Fruit fly (Drosophila melanogaster): ENCODE measurements around the gene Top1.

The Top1 gene

DNA sequence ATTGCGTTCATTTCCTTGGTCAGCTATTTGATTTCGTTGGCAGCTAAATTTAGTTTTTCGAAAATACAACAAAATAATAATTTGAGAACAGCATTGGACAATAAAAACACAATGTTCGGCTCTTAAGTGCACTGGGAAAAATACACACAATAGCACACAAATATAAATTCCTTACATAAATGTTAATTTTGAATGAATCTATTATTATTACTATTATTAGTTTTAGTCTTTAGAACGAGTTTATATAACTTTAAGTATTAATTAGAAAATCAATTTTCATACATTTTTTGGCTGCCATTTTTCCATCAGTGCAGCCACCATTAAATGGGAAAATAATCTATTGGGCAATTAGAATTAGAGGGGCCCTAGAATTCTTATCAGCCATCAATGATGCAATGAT is 9.4 kb upstream of the Top1 start:
- TF ChIP-seq noc (tag; optimal IDR thresholded peaks at IDR 0.05) = no peak

DNA sequence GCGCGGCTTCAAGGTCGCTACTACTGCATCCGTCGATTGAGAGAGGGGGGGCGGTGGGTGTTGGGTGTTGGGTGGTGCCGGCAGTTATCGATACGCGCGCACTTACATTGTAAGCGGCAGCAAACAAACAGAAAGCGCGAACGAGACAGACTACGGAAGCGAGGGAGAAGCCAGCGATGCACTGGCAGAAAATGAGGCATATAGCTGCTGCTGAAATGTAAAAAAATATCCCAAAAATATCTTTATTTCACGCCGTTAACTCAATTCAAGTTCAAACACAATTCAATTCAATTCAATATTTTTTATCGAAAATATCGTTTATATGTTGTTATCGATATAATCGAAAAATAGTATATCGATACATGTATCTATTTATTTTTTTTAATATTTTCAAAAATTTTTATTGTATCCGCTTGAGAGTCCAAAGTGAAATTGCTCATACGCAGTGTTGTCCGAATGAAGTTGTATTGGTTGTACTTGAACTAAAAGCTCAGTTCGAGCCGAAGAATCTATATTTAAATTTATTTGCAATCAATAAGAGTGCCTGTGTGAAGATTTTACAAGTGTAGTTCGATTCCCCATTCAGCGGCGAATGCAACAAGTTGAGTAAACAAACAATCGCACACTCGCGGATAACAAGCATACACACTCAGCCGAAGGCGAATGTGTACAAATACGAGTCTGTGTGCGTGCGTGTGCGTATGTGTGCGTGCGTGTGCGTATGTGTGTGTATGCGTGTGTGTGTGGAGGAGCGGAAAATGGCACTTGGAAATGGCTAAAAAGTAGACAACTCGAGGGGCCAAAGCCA is 7.0 kb upstream of the Top1 start:
- no peak for TF ChIP-seq noc (tag; optimal IDR thresholded peaks at IDR 0.05)

DNA sequence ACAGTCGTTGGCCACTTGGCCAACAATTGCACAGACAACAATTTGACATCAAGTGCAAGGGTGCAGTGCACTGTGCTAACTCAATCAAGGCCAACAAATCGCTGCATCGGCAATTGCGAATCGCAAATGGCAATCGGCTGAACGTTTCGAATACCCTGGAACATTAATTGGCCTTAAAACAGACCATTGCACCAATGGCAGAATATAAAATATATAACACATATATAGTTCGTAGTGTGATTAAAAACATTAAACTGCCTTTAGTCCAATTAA is 6.5 kb upstream of the Top1 start:
- no peak for TF ChIP-seq noc (tag; optimal IDR thresholded peaks at IDR 0.05)

DNA sequence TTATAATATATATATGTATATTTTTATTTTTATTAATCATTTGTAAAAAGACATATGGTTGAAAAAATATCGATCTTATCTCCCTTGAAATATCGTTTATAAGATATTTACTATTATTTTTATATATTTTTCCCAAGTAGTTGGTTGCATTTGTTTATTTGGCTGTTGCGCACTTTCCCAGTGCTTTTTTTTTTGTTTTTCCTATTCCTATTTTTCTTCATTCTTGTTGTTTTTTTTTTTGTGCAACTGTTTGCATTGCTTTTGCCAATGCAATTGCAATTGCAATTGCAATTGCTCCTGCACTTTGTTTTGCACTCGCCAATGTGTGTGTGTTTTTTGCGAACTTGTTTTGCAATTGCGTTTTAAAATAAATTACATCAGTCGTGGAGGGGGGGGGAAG is 5.9 kb upstream of the Top1 start:
- TF ChIP-seq noc (tag; optimal IDR thresholded peaks at IDR 0.05) = no peak

DNA sequence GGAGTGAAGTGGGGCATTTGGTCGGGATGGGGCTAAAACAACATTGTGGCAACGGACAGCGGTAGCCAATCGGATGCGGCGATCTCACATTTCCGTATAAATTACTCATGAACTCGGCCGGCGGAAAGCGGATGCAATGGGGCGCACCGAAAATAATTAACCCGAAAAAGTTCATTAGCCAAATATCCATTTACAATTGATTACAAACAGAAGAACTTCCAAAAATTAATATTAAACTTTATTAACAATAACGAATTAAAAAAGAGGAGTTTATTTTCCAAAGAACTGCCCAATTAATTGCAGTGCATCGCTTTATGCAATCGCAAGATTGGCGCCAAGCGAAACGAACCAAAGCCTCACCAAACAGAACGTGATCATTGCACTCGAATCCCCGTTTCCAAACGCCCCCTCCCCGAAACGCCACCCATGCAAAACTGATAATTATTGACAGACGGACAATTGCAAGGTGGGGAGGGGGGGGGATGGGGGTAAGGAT is 5.4 kb upstream of the Top1 start:
- no peak for TF ChIP-seq noc (tag; optimal IDR thresholded peaks at IDR 0.05)

DNA sequence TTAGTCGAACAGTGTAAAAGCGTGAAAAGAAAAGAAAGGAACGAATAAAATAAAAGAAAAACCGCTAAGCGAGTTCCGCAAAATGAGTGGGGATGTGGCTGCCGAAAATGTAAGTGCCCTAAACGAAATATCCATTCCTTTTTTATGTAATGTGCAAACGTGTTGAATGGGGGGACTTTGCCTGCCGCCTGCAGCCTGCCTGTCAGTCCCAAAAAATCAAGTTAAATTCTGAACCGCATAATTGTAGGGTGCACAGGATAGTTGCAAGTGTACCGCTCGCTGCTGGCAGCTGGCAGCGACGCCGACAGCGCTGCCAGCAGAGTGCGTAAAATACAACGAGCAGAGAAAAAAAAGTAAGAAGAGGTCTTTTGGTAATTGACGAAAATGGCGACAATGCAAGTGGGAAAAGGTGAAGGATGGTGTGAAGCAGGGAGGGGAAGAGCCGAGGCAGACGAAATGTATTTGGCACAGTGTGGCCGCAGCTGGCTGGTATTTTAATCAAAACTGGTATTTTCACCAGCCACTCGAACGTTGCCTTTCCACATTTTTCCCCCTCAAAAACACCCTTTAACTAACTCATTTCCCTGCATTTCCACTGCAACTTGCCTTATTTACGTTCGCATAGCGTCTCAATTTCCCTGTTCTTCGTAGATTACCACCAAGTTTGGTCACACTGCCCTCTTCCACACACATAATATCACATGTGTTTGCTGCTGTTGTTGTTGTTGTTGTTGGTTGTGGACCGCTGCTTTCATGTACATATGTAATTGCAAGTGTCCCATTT is 612 bp downstream of the Top1 start:
- TF ChIP-seq noc (tag; optimal IDR thresholded peaks at IDR 0.05) = peak; percentile 25

DNA sequence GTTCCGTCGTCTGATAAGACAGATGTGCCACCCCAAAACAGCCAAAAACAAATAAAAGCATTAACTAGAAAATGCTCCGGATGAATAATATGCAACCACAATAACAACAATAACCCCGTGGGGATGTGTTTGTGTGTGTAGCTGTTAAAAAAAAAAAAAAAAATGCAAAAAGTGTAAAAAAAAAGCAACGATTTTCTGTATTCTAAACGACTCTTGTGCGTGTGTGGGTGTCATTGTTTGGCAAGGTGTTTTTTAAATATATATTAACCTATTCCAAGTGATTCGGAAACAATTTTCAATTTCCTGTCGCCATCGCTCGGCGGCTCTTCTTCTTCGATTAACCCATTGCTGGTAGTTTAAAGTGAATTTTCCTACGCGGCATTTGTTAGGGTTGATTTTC is 1.2 kb downstream of the Top1 start:
- TF ChIP-seq noc (tag; optimal IDR thresholded peaks at IDR 0.05) = no peak

DNA sequence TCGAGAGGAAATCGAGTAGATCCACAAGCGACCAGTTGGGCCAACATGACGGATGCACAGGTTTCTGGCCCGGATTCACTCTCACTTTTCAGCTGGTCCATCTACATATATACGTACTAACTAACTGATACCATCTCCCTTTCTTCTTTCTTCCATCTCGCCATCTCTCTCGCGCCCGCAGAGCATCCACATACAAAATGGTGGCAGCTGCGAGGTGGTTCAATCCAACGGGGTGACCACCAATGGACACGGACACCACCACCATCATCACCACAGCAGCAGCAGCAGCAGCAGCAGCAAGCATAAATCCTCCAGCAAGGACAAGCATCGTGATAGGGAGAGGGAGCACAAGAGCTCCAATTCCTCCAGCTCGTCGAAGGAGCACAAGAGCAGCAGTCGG is 1.7 kb downstream of the Top1 start:
- no peak for TF ChIP-seq noc (tag; optimal IDR thresholded peaks at IDR 0.05)

DNA sequence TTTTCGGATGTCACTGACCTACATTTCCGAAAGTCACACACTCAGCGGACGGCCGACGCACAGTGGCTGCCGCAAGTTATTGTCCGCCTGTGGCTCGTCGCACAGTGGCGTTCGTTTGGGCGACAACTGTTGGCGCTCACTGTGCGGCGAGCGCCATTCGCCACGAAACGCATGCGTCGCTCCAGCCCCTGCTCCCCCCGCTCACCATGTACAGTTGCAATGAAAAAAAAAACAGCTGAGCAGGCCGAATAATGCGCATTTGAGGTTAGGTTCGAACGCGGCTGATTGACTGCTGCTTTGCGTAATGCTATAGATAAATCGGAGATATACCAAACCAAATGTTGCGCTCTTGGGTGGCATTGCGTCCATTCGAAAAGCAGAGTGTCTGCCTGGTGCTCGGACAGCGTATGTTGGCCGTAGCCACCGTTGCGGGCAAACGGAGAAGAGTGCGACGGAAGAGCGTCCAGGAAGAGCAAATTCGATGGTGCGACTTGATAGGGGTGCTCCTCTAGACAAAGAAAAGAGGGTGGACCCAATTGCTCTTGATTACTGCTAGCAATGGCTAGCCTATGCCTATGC is 4.1 kb downstream of the Top1 start:
- TF ChIP-seq noc (tag; optimal IDR thresholded peaks at IDR 0.05) = peak; percentile 66

DNA sequence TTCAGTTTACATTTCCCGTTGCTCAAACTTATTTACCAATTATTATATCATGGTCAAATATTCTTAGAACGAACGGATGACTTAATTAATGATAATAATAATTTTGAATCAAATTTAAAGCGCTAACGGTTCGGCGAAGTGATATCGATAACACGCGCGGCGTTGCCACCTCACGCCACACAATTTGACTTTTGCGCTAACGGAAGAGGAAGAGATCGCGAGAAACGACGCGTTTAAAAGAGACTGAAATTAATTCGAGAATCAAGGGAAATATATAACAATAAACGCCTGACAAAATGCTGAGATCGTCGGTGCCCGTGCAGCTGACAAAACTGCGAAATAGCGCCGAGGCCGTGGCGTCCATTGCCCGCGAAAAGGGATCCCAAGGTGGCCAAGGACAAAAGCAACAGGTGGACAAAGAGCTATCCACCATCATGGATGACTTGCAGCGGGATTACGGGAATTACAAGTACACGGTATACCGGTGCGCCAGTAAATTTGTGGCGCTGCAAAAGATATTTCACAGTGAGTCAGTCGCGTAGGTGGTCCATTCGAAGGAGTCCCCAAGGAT is 9.0 kb downstream of the Top1 start, which contains the start of gene dah:
dah (plus strand) TSS at position 195 of the 571 bp plus-strand sequence.
- TF ChIP-seq noc (tag; optimal IDR thresholded peaks at IDR 0.05) = no peak

DNA sequence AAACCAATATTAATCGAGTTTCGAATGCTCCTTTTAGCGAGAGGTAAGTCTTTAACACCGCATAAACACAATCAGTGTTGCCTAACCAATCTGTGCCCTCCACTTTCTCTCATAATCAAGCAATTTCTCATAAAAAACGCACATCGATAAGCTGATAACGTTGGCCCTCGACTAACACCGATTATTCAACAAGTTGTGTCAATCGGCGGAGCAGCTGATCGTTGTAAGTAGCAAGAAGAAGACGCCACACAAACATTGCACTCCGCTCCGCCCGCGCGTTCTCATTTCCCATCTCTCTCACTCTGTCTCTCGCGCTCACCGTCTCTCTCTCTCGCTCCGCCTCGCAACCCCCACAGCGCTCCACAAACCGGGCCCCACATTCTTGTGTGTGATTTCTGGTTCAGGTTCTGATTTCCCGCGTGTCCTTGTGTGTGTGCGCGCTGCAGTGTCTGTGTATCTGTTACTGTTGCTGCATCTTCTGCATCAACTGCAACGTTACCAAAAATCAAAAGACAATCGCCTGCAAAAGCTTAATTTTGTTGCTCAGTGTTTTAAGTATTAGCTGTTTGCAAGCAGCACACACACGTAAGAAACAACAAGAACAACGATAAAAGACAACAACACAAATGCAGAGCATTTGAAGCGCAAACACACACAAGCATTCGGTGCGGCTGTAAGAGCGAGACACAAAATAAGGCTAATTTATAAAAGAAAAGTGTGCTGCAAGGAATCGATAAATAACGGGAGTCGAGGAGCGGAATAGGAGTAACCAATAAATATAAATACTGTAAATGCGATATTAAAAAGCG is 14.0 kb downstream of the Top1 start, which contains the start of the genes CG9114 and HDAC6:
CG9114 (minus strand) TSS at position 89 of the 809 bp plus-strand sequence.
HDAC6 (plus strand) TSS at position 245 of the 809 bp plus-strand sequence.
- TF ChIP-seq noc (tag; optimal IDR thresholded peaks at IDR 0.05) = peak; percentile 15

DNA sequence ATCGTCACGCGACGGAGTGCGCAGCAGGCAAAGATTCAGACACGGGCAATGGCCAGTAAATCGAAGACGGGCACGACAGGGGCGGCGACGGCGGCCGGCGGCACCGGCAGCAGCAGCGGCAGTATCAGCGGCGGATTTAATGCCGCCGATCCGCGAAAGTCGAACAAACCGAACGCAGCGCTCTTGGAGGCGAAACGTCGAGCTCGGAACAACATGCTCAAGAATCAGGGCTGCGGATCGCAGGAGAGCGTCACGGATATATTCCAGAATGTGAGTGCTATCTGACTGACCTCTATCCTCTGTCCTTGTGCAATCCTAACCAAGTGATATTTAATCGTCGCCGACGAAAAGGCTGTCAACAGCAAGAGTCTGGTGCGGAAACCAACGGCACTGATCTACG is 15.7 kb downstream of the Top1 start:
- no peak for TF ChIP-seq noc (tag; optimal IDR thresholded peaks at IDR 0.05)

DNA sequence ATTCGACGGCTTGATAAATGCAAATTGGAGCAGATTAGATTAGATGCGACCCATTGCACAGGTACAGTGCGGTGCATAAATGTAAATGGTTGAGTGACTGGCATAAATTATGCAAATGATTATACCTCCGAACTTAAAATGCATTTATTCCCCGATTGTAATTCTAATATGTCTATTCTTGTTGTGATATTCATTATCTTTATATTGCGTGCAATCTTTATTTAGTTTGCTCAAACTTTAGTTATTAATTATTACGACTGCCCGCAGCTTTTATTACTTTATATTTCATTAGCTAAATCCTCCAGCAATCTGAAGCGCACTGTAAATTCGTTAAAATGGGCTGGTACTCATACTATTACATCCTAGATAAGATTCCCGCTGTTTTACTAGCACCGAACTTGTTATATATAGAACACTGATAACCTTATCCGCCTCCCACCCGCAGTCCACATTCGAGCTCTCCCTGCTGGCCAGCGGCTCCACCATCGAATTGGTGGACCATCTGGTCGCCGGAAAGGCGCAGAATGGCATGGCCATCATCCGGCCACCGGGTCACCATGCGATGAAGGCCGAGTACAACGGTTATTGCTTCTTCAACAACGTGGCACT is 16.7 kb downstream of the Top1 start:
- peak; percentile 92 for TF ChIP-seq noc (tag; optimal IDR thresholded peaks at IDR 0.05)

DNA sequence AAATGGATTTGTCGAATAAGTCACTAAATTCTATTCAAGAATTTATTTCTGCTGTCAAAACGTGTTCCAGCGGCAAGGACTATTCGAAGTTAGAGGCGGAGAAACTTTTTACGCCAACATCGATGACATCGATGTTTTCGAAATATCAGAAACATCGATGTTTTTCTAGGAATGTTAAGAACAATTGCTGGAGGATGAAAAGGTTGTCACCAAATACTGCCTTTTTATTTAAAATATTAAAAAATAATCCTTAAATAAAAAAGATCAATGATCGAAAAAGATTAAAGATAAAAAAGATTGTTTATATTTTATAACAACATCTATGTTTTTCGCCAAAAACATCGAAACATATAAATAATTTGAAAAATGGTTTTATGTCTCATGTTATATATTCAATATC is 22.7 kb downstream of the Top1 start, which contains the start of gene CG9123:
CG9123 (minus strand) TSS at position 101 of the 400 bp plus-strand sequence.
- no peak for TF ChIP-seq noc (tag; optimal IDR thresholded peaks at IDR 0.05)
